Fruit fly (Drosophila melanogaster): ENCODE measurements around the gene mRpL11.

mRpL11 gene

dm6 chr3R:14470630-14471029 lies 41.0 kb upstream of the mRpL11 start (continued):
- TF ChIP-seq Doc2 (GFP tag; IDR thresholded peaks at IDR 0.05) (no peak), dmrt99B (tag; optimal IDR thresholded peaks at IDR 0.05) (peak; percentile 41), CG6175 (GFP tag; IDR thresholded peaks at IDR 0.05) (no peak), NfI (GFP tag; optimal IDR thresholded peaks at IDR 0.05) (no peak), az2 (GFP tag; optimal IDR thresholded peaks at IDR 0.05) (peak; percentile 57), nom (GFP tag; optimal IDR thresholded peaks at IDR 0.05) (no peak), MBD-R2 (GFP tag; IDR thresholded peaks at IDR 0.05) (no peak), Camta (GFP tag; optimal IDR thresholded peaks at IDR 0.05) (peak; percentile 28), CG12391 (tag; optimal IDR thresholded peaks at IDR 0.05) (peak; percentile 59), seq (GFP tag; IDR thresholded peaks at IDR 0.05) (no peak), CG4854 (GFP tag; optimal IDR thresholded peaks at IDR 0.05) (no peak), CG4282 (GFP tag; optimal IDR thresholded peaks at IDR 0.05) (no peak), aop (GFP tag; IDR thresholded peaks at IDR 0.05) (no peak), tio (GFP tag; optimal IDR thresholded peaks at IDR 0.05) (peak; percentile 29), HHEX (GFP tag; optimal IDR thresholded peaks at IDR 0.05) (no peak), CG6683 (GFP tag; optimal IDR thresholded peaks at IDR 0.05) (no peak), ham (GFP tag; IDR thresholded peaks at IDR 0.05) (no peak), Atf6 (GFP tag; IDR thresholded peaks at IDR 0.05) (no peak), unpg (GFP tag; optimal IDR thresholded peaks at IDR 0.05) (peak; percentile 65), Deaf1 (tag; optimal IDR thresholded peaks at IDR 0.05) (no peak), fd102C (GFP tag; optimal IDR thresholded peaks at IDR 0.05) (no peak), CG14965 (GFP tag; optimal IDR thresholded peaks at IDR 0.05; ENCODE audit: borderline replicate concordance) (no peak), CG15011 (GFP tag; optimal IDR thresholded peaks at IDR 0.05) (no peak), CG8359 (GFP tag; optimal IDR thresholded peaks at IDR 0.05; ENCODE audit: borderline replicate concordance) (no peak), CG4617 (GFP tag; optimal IDR thresholded peaks at IDR 0.05; ENCODE audit: borderline replicate concordance) (no peak), CG18619 (GFP tag; optimal IDR thresholded peaks at IDR 0.05) (peak; percentile 7), CG17612 (GFP tag; IDR thresholded peaks at IDR 0.05) (no peak), Adf1 (GFP tag; IDR thresholded peaks at IDR 0.05) (no peak), CG9609 (GFP tag; optimal IDR thresholded peaks at IDR 0.05) (no peak), otp (GFP tag; IDR thresholded peaks at IDR 0.05) (peak; percentile 56; the same call in 1 of the 3 replicates), CG3838 (GFP tag; optimal IDR thresholded peaks at IDR 0.05) (no peak), fru (optimal IDR thresholded peaks at IDR 0.05) (no peak), CG11695 (GFP tag; IDR thresholded peaks at IDR 0.05) (no peak), ftz-f1 (GFP tag; optimal IDR thresholded peaks at IDR 0.05) (no peak), kah (GFP tag; optimal IDR thresholded peaks at IDR 0.05) (no peak), CG10959 (GFP tag; IDR thresholded peaks at IDR 0.05) (no peak), CG2129 (GFP tag; IDR thresholded peaks at IDR 0.05; ENCODE audit: partially characterized antibody) (no peak), esg (GFP tag; conservative IDR thresholded peaks at IDR 0.05) (0 out of 2 replicates have a peak, but pooled peaks have one; percentile 31), Neu2 (GFP tag; optimal IDR thresholded peaks at IDR 0.05; ENCODE audit: borderline replicate concordance) (no peak), CG16815 (GFP tag; optimal IDR thresholded peaks at IDR 0.05) (peak; percentile 35), vnd (GFP tag; IDR thresholded peaks at IDR 0.05; ENCODE audit: partially characterized antibody) (no peak), sisA (GFP tag; IDR thresholded peaks at IDR 0.05) (0 out of 2 replicates have a peak, but pooled peaks have one; percentile 7), lov (optimal IDR thresholded peaks at IDR 0.05) (no peak), lov (GFP tag; IDR thresholded peaks at IDR 0.05) (no peak), D19A (tag; optimal IDR thresholded peaks at IDR 0.05) (peak; percentile 49), gcm2 (GFP tag; optimal IDR thresholded peaks at IDR 0.05) (no peak), crol (GFP tag; IDR thresholded peaks at IDR 0.05) (no peak), Hey (tag; optimal IDR thresholded peaks at IDR 0.05) (no peak), grau (tag; optimal IDR thresholded peaks at IDR 0.05) (peak; percentile 52), CG1647 (GFP tag; optimal IDR thresholded peaks at IDR 0.05) (no peak), chinmo (GFP tag; IDR thresholded peaks at IDR 0.05; ENCODE audit: partially characterized antibody) (no peak), Sox102F (GFP tag; optimal IDR thresholded peaks at IDR 0.05) (peak; percentile 57)

Measured in whole organism, embryonic.